Worm (Caenorhabditis elegans) whole organism, L1 larva: ENCODE measurements around the gene nhr-8.

Experiments used
- C16A3.4 ChIP-seq: fragments of 150-350 bp; optimal IDR thresholded peaks from 2 replicates; lab custom pipeline; 2014; ENCODE audit warnings: missing biosample characterization, missing genetic modification characterization
- F16B12.6 ChIP-seq: fragments of 150-350 bp; optimal IDR thresholded peaks from 2 replicates; lab custom pipeline; 2014; ENCODE audit warnings: missing biosample characterization, missing genetic modification characterization
- Y116A8C.19 ChIP-seq: sonication (generic microtip); optimal IDR thresholded peaks from 2 replicates; lab custom pipeline; 2016; ENCODE audit warnings: missing compliant biosample characterization, missing genetic modification characterization, borderline replicate concordance
- aha-1 ChIP-seq: fragments of 150-350 bp; optimal IDR thresholded peaks from 2 replicates; lab custom pipeline; 2014; ENCODE audit warnings: missing biosample characterization, missing genetic modification characterization
- aly-2 ChIP-seq: fragments of 150-350 bp; optimal IDR thresholded peaks from 2 replicates; lab custom pipeline; 2014; ENCODE audit warnings: missing biosample characterization, missing genetic modification characterization
- blmp-1 ChIP-seq: fragments of 150-350 bp; optimal IDR thresholded peaks from 2 replicates; lab custom pipeline; 2014; ENCODE audit warnings: missing biosample characterization, missing genetic modification characterization
- ceh-63 ChIP-seq: fragments of 200-800 bp; sonication (Bioruptor generic); optimal IDR thresholded peaks from 2 replicates; lab custom pipeline; 2018; ENCODE audit warnings: mild to moderate bottlenecking, missing genetic modification characterization, missing compliant biosample characterization
- ceh-8 ChIP-seq: fragments of 200-800 bp; sonication (Bioruptor generic); optimal IDR thresholded peaks from 2 replicates; lab custom pipeline; 2018; ENCODE audit warnings: mild to moderate bottlenecking, missing genetic modification characterization, moderate library complexity, missing compliant biosample characterization
- ceh-82 ChIP-seq, 3 experiments: fragments of 150-350 bp in 1 of 3; sonication (generic microtip) in 2 of 3; optimal IDR thresholded peaks; 2 replicates each; lab custom pipeline; 2014 to 2017; ENCODE audit warnings: missing biosample characterization in 3 of 3, missing genetic modification characterization in 3 of 3
- ceh-88 ChIP-seq: fragments of 200-800 bp; sonication (Bioruptor generic); IDR thresholded peaks from 2 replicates; pipeline ENCODE4 v1.3.6; 2022; ENCODE audit warnings: missing genetic modification characterization, missing compliant biosample characterization
- ceh-90 ChIP-seq: sonication (generic microtip); optimal IDR thresholded peaks from 2 replicates; lab custom pipeline; 2016; ENCODE audit warnings: missing genetic modification characterization, missing compliant biosample characterization
- ces-1 ChIP-seq: fragments of 150-350 bp; optimal IDR thresholded peaks from 2 replicates; lab custom pipeline; 2014; ENCODE audit warnings: missing biosample characterization, missing genetic modification reagents, missing genetic modification characterization
- dpl-1 ChIP-seq, 3 experiments: fragments of 150-350 bp in 2 of 3; sonication (generic microtip) in 1 of 3; optimal IDR thresholded peaks; 2 replicates each; lab custom pipeline; 2014 to 2017; ENCODE audit warnings: missing biosample characterization in 3 of 3, missing genetic modification characterization in 3 of 3, missing genetic modification reagents in 3 of 3
- dsc-1 ChIP-seq: sonication (generic microtip); optimal IDR thresholded peaks from 2 replicates; lab custom pipeline; 2016; ENCODE audit warnings: mild to moderate bottlenecking, missing genetic modification characterization, missing compliant biosample characterization
- egl-27 ChIP-seq, 2 experiments: fragments of 150-350 bp in 1 of 2; sonication (generic microtip); optimal IDR thresholded peaks; 3 replicates each; lab custom pipeline; 2017 to 2018; ENCODE audit warnings: missing biosample characterization in 2 of 2, missing genetic modification characterization in 2 of 2, missing genetic modification reagents in 2 of 2
- elt-2 ChIP-seq: sonication (generic microtip); optimal IDR thresholded peaks from 2 replicates; lab custom pipeline; 2016; ENCODE audit warnings: missing genetic modification characterization, mild to moderate bottlenecking, inconsistent platforms, missing compliant biosample characterization, missing genetic modification reagents
- ets-5 ChIP-seq: fragments of 200-800 bp; sonication (Bioruptor generic); IDR thresholded peaks from 2 replicates; pipeline ENCODE4 v1.3.6; 2022; ENCODE audit warnings: missing genetic modification characterization, missing compliant biosample characterization
- fkh-10 ChIP-seq: sonication (generic microtip); optimal IDR thresholded peaks from 2 replicates; lab custom pipeline; 2017; ENCODE audit warnings: missing biosample characterization, missing genetic modification reagents, missing genetic modification characterization
- grh-1 ChIP-seq: fragments of 200-800 bp; sonication (Bioruptor generic); IDR thresholded peaks from 2 replicates; pipeline ENCODE4 v1.3.6; 2022; ENCODE audit warnings: missing genetic modification reagents, missing genetic modification characterization, missing compliant biosample characterization
- hlh-17 ChIP-seq: fragments of 200-800 bp; sonication (Bioruptor generic); optimal IDR thresholded peaks from 2 replicates; lab custom pipeline; 2018; ENCODE audit warnings: missing genetic modification characterization, mild to moderate bottlenecking, missing compliant biosample characterization, moderate library complexity, borderline replicate concordance
- hlh-4 ChIP-seq: sonication (generic microtip); optimal IDR thresholded peaks from 2 replicates; lab custom pipeline; 2016; ENCODE audit warnings: mild to moderate bottlenecking, missing genetic modification characterization, missing compliant biosample characterization
- isw-1 ChIP-seq: fragments of 200-800 bp; sonication (Bioruptor generic); IDR thresholded peaks from 2 replicates; pipeline ENCODE4 v1.3.6; 2022; ENCODE audit warnings: missing genetic modification characterization, missing compliant biosample characterization
- jun-1 ChIP-seq: fragments of 150-350 bp; optimal IDR thresholded peaks from 2 replicates; lab custom pipeline; 2014; ENCODE audit warnings: missing biosample characterization, missing genetic modification reagents, missing genetic modification characterization
- lin-39 ChIP-seq: fragments of 150-350 bp; optimal IDR thresholded peaks from 2 replicates; lab custom pipeline; 2014; ENCODE audit warnings: missing biosample characterization, missing genetic modification reagents, missing genetic modification characterization
- lir-3 ChIP-seq: sonication (generic microtip); optimal IDR thresholded peaks from 2 replicates; lab custom pipeline; 2016; ENCODE audit warnings: mild to moderate bottlenecking, missing genetic modification characterization, moderate library complexity, missing compliant biosample characterization; ENCODE audit not compliant: poor library complexity
- lsy-2 ChIP-seq, 2 experiments: fragments of 150-350 bp; optimal IDR thresholded peaks; 2 replicates each; lab custom pipeline; 2014; ENCODE audit warnings: missing biosample characterization in 2 of 2, missing genetic modification characterization in 2 of 2
- mab-9 ChIP-seq: fragments of 200-800 bp; sonication (Bioruptor generic); IDR thresholded peaks from 2 replicates; pipeline ENCODE4 v1.3.6; 2022; ENCODE audit warnings: missing genetic modification reagents, missing genetic modification characterization, missing compliant biosample characterization
- mdl-1 ChIP-seq, 2 experiments: fragments of 150-350 bp; optimal IDR thresholded peaks; 2 replicates each; lab custom pipeline; 2014 to 2017; ENCODE audit warnings: missing biosample characterization in 2 of 2, missing genetic modification characterization in 2 of 2, inconsistent platforms in 1 of 2
- mef-2 ChIP-seq: fragments of 150-350 bp; optimal IDR thresholded peaks from 2 replicates; lab custom pipeline; 2014; ENCODE audit warnings: missing biosample characterization, missing genetic modification characterization
- nhr-28 ChIP-seq: fragments of 150-350 bp; optimal IDR thresholded peaks from 2 replicates; lab custom pipeline; 2014; ENCODE audit warnings: missing biosample characterization, missing genetic modification characterization
- nhr-47 ChIP-seq: sonication (generic microtip); optimal IDR thresholded peaks from 2 replicates; lab custom pipeline; 2016; ENCODE audit warnings: mild to moderate bottlenecking, missing genetic modification characterization, moderate library complexity, missing compliant biosample characterization
- nhr-71 ChIP-seq: sonication (generic microtip); optimal IDR thresholded peaks from 2 replicates; lab custom pipeline; 2016; ENCODE audit warnings: mild to moderate bottlenecking, missing genetic modification characterization, moderate library complexity, missing compliant biosample characterization
- nhr-76 ChIP-seq: sonication (generic microtip); optimal IDR thresholded peaks from 2 replicates; lab custom pipeline; 2017; ENCODE audit warnings: missing biosample characterization, missing genetic modification characterization
- nhr-77 ChIP-seq: fragments of 150-350 bp; optimal IDR thresholded peaks from 2 replicates; lab custom pipeline; 2014; ENCODE audit warnings: missing biosample characterization, missing genetic modification characterization
- nhr-84 ChIP-seq: sonication (generic microtip); optimal IDR thresholded peaks from 2 replicates; lab custom pipeline; 2017; ENCODE audit warnings: missing biosample characterization, missing genetic modification characterization
- nhr-85 ChIP-seq: sonication (generic microtip); peaks from one replicate; lab custom pipeline; 2016; ENCODE audit warnings: missing genetic modification characterization, inconsistent platforms, missing compliant biosample characterization
- nhr-90 ChIP-seq: sonication (generic microtip); optimal IDR thresholded peaks from 2 replicates; lab custom pipeline; 2016; ENCODE audit warnings: mild to moderate bottlenecking, missing genetic modification characterization, missing compliant biosample characterization; ENCODE audit not compliant: poor library complexity
- pag-3 ChIP-seq: sonication (generic microtip); optimal IDR thresholded peaks from 2 replicates; lab custom pipeline; 2017; ENCODE audit warnings: missing genetic modification characterization, mild to moderate bottlenecking, missing compliant biosample characterization, antibody characterized with exemption, borderline replicate concordance; ENCODE audit not compliant: insufficient read depth
- pqm-1 ChIP-seq: sonication (generic microtip); optimal IDR thresholded peaks from 3 replicates; lab custom pipeline; 2017; ENCODE audit warnings: missing biosample characterization, missing genetic modification characterization
- sptf-1 ChIP-seq: fragments of 150-350 bp; optimal IDR thresholded peaks from 2 replicates; lab custom pipeline; 2014; ENCODE audit warnings: missing biosample characterization, missing genetic modification characterization
- swsn-7 ChIP-seq: sonication (generic microtip); optimal IDR thresholded peaks from 2 replicates; lab custom pipeline; 2016; ENCODE audit warnings: missing genetic modification characterization, missing compliant biosample characterization
- tbx-2 ChIP-seq: sonication (generic microtip); optimal IDR thresholded peaks from 2 replicates; lab custom pipeline; 2016; ENCODE audit warnings: missing genetic modification characterization, missing compliant biosample characterization
- tlp-1 ChIP-seq: fragments of 150-350 bp; optimal IDR thresholded peaks from 2 replicates; lab custom pipeline; 2014; ENCODE audit warnings: missing biosample characterization, missing genetic modification characterization
- unc-130 ChIP-seq: fragments of 150-350 bp; optimal IDR thresholded peaks from 2 replicates; lab custom pipeline; 2017; ENCODE audit warnings: missing biosample characterization, missing genetic modification characterization, inconsistent platforms
- unc-30 ChIP-seq: sonication (generic microtip); optimal IDR thresholded peaks from 2 replicates; lab custom pipeline; 2017; ENCODE audit warnings: missing biosample characterization, missing genetic modification characterization
- unc-62 ChIP-seq: fragments of 150-350 bp; optimal IDR thresholded peaks from 2 replicates; lab custom pipeline; 2014; ENCODE audit warnings: missing biosample characterization, missing genetic modification reagents, missing genetic modification characterization
- vab-15 ChIP-seq: sonication (generic microtip); optimal IDR thresholded peaks from 2 replicates; lab custom pipeline; 2017; ENCODE audit warnings: missing genotype, mild to moderate bottlenecking, missing genetic modification characterization, missing compliant biosample characterization
- zip-4 ChIP-seq: fragments of 200-800 bp; sonication (Bioruptor generic); optimal IDR thresholded peaks from 2 replicates; lab custom pipeline; 2018; ENCODE audit warnings: mild to moderate bottlenecking, missing genetic modification characterization, moderate library complexity, missing compliant biosample characterization

Gene nhr-8

DNA sequence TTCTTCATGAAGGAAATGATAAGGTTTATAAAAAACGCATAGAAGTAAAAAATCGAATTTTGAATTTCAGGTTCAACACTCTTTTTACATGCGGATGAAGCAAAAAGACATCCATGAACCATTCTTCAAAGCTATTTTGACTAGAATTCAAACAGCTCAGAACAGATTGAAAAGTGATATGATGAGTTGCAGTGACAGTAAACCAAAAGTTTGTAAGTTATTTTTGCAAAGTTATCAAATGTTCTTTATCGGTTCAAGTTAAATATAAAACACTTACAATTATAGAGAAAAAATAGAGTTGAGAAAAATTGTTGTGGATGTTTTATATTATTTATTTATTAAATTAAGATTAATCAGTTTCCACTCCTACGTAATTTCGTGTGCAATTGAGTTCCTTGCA, 18.3 kb upstream of the nhr-8 start:
- no peak for TF ChIP-seq tbx-2 (tag; lab: Kevin White, UChicago)

- TF ChIP-seq nhr-47 (tag; lab: Kevin White, UChicago) = no peak
Observed at ce11 chrIV:7698320-7698719, 12.5 kb upstream of the nhr-8 start, which contains the start of gene flp-13. Gene flp-13, minus strand, starts transcription at chrIV:7698420.

ce11 chrIV:7706805-7707204, 4.0 kb upstream of the nhr-8 start, which contains the start of gene F33D4.4:
Gene F33D4.4, minus strand, starts transcription at chrIV:7706905.
- TF ChIP-seq blmp-1 (peak; percentile 49), zip-4 (no peak), dsc-1 (tag; lab: Kevin White, UChicago) (peak; percentile 34), jun-1 (no peak)

- TF ChIP-seq mab-9 (GFP tag; lab: Robert Waterston, UW) (no peak), ets-5 (GFP tag; lab: Robert Waterston, UW) (no peak), unc-62 (GFP tag; lab: Kevin White, UChicago) (no peak), aly-2 (tag; lab: Kevin White, UChicago) (no peak), nhr-90 (peak; percentile 56), aha-1 (no peak), lsy-2 (tag; optimal IDR thresholded peaks at IDR 0.05; lab: Kevin White, UChicago) (peak; percentile 78 to 85), ceh-8 (GFP tag; lab: Kevin White, UChicago) (no peak), swsn-7 (tag; lab: Kevin White, UChicago) (peak; percentile 68), pqm-1 (tag; lab: Kevin White, UChicago) (no peak), F16B12.6 (tag; lab: Kevin White, UChicago) (peak; percentile 84), ceh-63 (GFP tag; lab: Kevin White, UChicago) (no peak), grh-1 (GFP tag; lab: Robert Waterston, UW) (no peak), ceh-88 (no peak), pag-3 (tag; lab: Kevin White, UChicago) (no peak), lir-3 (tag; lab: Kevin White, UChicago) (peak; percentile 35), ceh-82 (tag; optimal IDR thresholded peaks at IDR 0.05; lab: Kevin White, UChicago) (peak in 2 of 3 experiments; percentile 50 to 55), ces-1 (GFP tag; lab: Kevin White, UChicago) (no peak), tlp-1 (tag; lab: Kevin White, UChicago) (no peak), hlh-4 (tag; lab: Kevin White, UChicago) (no peak), mef-2 (tag; lab: Kevin White, UChicago) (no peak), unc-30 (no peak), sptf-1 (tag; lab: Kevin White, UChicago) (no peak), isw-1 (GFP tag; lab: Robert Waterston, UW) (no peak; the same call in 1 of the 2 replicates), nhr-84 (tag; lab: Kevin White, UChicago) (no peak), fkh-10 (no peak), nhr-77 (tag; lab: Kevin White, UChicago) (no peak), nhr-85 (tag; lab: Kevin White, UChicago) (no peak), lin-39 (tag; lab: Kevin White, UChicago) (no peak), dpl-1 (GFP tag; optimal IDR thresholded peaks at IDR 0.05; lab: Kevin White, UChicago) (peak; percentile 57 to 80 (median 65)), nhr-76 (tag; lab: Kevin White, UChicago) (no peak), unc-130 (tag; lab: Kevin White, UChicago) (peak; percentile 44), mdl-1 (tag; optimal IDR thresholded peaks at IDR 0.05; lab: Kevin White, UChicago) (no peak), nhr-28 (no peak), hlh-17 (GFP tag; lab: Kevin White, UChicago) (no peak), ceh-90 (tag; lab: Kevin White, UChicago) (no peak), C16A3.4 (peak; percentile 82), nhr-71 (tag; lab: Kevin White, UChicago) (peak; percentile 76), elt-2 (tag; lab: Kevin White, UChicago) (peak; percentile 3), Y116A8C.19 (tag; lab: Kevin White, UChicago) (no peak), vab-15 (no peak), egl-27 (tag; optimal IDR thresholded peaks at IDR 0.05; lab: Kevin White, UChicago) (no peak)
Observed at ce11 chrIV:7709701-7710100, 1.1 kb upstream of the nhr-8 start, which contains the start of the genes mrpl-1, emc-6 and mrps-24. Gene mrpl-1, minus strand, starts transcription at chrIV:7709701. Gene emc-6, minus strand, starts transcription at chrIV:7709736. Gene mrps-24, plus strand, starts transcription at chrIV:7710045.
